Fruit fly (Drosophila melanogaster): ENCODE results near the gene CG17121.

DNA sequence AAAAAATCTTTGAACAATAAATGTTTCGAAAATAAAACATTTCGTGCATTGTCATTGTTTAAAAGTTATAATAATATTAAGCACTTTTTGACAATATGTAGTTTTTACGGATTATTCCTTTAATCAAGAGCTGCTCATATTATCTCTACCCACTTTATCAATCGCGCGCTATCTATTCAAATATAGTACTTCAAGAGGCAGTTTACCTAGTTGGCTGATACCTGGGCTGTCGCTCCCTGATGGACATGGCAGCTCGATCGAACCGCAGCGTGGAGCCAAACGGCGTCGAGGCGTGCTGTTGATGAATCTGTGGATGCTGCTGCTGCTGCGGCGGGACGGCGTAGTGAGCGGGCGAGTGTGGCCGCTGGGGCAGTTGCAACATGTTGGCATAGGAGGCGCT is 12.2 kb upstream of the CG17121 start:
- TF ChIP-seq CG8478 (optimal IDR thresholded peaks at IDR 0.05) (no peak), EcR (GFP tag; optimal IDR thresholded peaks at IDR 0.05) (no peak)
